Worm (Caenorhabditis elegans) whole organism, young adult: ENCODE measurements around the gene hel-1.

Source experiments
- B0019.2 ChIP-seq: fragments of 200-800 bp; sonication (Bioruptor generic); conservative IDR thresholded peaks from 2 replicates; pipeline ENCODE4 v1.3.6; 2022; ENCODE audit warnings: missing genetic modification reagents, missing genetic modification characterization, missing compliant biosample characterization
- B0035.1 ChIP-seq: sonication (generic microtip); optimal IDR thresholded peaks from 2 replicates; lab custom pipeline; 2016; ENCODE audit warnings: missing genetic modification characterization, mild to moderate bottlenecking, missing compliant biosample characterization, missing genotype, missing genetic modification reagents
- D2030.7 ChIP-seq: fragments of 200-800 bp; sonication (Bioruptor generic); IDR thresholded peaks from 2 replicates; pipeline ENCODE4 v1.3.6; 2022; ENCODE audit warnings: missing genetic modification reagents, missing genetic modification characterization, missing compliant biosample characterization
- F33H1.4 ChIP-seq: fragments of 200-800 bp; sonication (Bioruptor generic); IDR thresholded peaks from 2 replicates; pipeline ENCODE4 v1.3.6; 2022; ENCODE audit warnings: missing genetic modification reagents, missing genetic modification characterization, missing compliant biosample characterization
- F52B5.7 ChIP-seq: sonication (generic microtip); optimal IDR thresholded peaks from 2 replicates; lab custom pipeline; 2016; ENCODE audit warnings: mild to moderate bottlenecking, missing genetic modification characterization, missing compliant biosample characterization
- F57C9.4 ChIP-seq: sonication (generic microtip); optimal IDR thresholded peaks from 2 replicates; lab custom pipeline; 2017; ENCODE audit warnings: mild to moderate bottlenecking, missing genetic modification characterization, missing compliant biosample characterization
- Y53G8AR.9 ChIP-seq: fragments of 200-800 bp; sonication (Bioruptor generic); conservative IDR thresholded peaks from 2 replicates; pipeline ENCODE4 v1.3.6; 2022; ENCODE audit warnings: missing genetic modification reagents, missing genetic modification characterization, missing compliant biosample characterization
- Y79H2A.3 ChIP-seq: fragments of 200-800 bp; sonication (Bioruptor generic); conservative IDR thresholded peaks from 2 replicates; pipeline ENCODE4 v1.3.6; 2022; ENCODE audit warnings: missing genetic modification reagents, missing genetic modification characterization, missing compliant biosample characterization
- akir-1 ChIP-seq: fragments of 200-800 bp; sonication (Bioruptor generic); optimal IDR thresholded peaks from 2 replicates; lab custom pipeline; 2018; ENCODE audit warnings: mild to moderate bottlenecking, missing genetic modification characterization, moderate library complexity, missing compliant biosample characterization
- ama-1 ChIP-seq, 3 experiments: fragments of 150-350 bp in 1 of 3; sonication (generic microtip) in 2 of 3; optimal IDR thresholded peaks; 2 replicates each; lab custom pipeline; 2014 to 2018; ENCODE audit warnings: missing biosample characterization in 2 of 3, missing genetic modification characterization in 2 of 3, missing genetic modification reagents in 2 of 3
- atf-7 ChIP-seq: sonication (generic microtip); optimal IDR thresholded peaks from 2 replicates; lab custom pipeline; 2017; ENCODE audit warnings: mild to moderate bottlenecking, missing genetic modification characterization, missing compliant biosample characterization
- bed-2 ChIP-seq: fragments of 200-800 bp; sonication (Bioruptor generic); IDR thresholded peaks from 2 replicates; pipeline ENCODE4 v1.3.6; 2022; ENCODE audit warnings: missing genetic modification reagents, missing genetic modification characterization, missing compliant biosample characterization
- cebp-1 ChIP-seq, 2 experiments: fragments of 200-800 bp in 1 of 2; sonication (Bioruptor generic) in 1 of 2; sonication (generic microtip) in 1 of 2; IDR thresholded peaks in 1 of 2; optimal IDR thresholded peaks in 1 of 2; 2 replicates each; pipeline versions ENCODE4 v1.3.6 to Lab custom; 2017 to 2022; ENCODE audit warnings: missing compliant biosample characterization in 2 of 2, missing genetic modification characterization in 2 of 2, mild to moderate bottlenecking in 1 of 2, missing genetic modification reagents in 1 of 2, moderate library complexity in 1 of 2
- cebp-2 ChIP-seq: fragments of 200-800 bp; sonication (Bioruptor generic); IDR thresholded peaks from 2 replicates; pipeline ENCODE4 v1.3.6; 2022; ENCODE audit warnings: missing genetic modification characterization, missing compliant biosample characterization
- ceh-27 ChIP-seq: fragments of 200-800 bp; sonication (Bioruptor generic); optimal IDR thresholded peaks from 2 replicates; lab custom pipeline; 2018; ENCODE audit warnings: mild to moderate bottlenecking, missing genetic modification characterization, moderate library complexity, missing compliant biosample characterization
- egrh-3 ChIP-seq: fragments of 200-800 bp; sonication (Bioruptor generic); IDR thresholded peaks from 2 replicates; pipeline ENCODE4 v1.3.6; 2022; ENCODE audit warnings: missing genetic modification reagents, missing genetic modification characterization, missing compliant biosample characterization
- hrde-1 ChIP-seq: sonication (generic microtip); optimal IDR thresholded peaks from 2 replicates; lab custom pipeline; 2016; ENCODE audit warnings: missing genetic modification characterization, mild to moderate bottlenecking, missing compliant biosample characterization, moderate library complexity, missing genotype, missing genetic modification reagents, borderline replicate concordance
- lag-1 ChIP-seq: fragments of 200-800 bp; sonication (Bioruptor generic); IDR thresholded peaks from 2 replicates; pipeline ENCODE4 v1.3.6; 2022; ENCODE audit warnings: missing genetic modification reagents, missing genetic modification characterization, missing compliant biosample characterization
- let-526 ChIP-seq: fragments of 200-800 bp; sonication (Bioruptor generic); IDR thresholded peaks from 2 replicates; pipeline ENCODE4 v1.3.6; 2022; ENCODE audit warnings: missing genetic modification reagents, missing genetic modification characterization, missing compliant biosample characterization
- lin-35 ChIP-seq, 3 experiments: fragments of 150-350 bp in 2 of 3; sonication (generic microtip) in 1 of 3; optimal IDR thresholded peaks; 2 replicates each; lab custom pipeline; 2014 to 2018; ENCODE audit warnings: missing biosample characterization in 3 of 3, missing genetic modification characterization in 3 of 3, missing genetic modification reagents in 3 of 3
- lir-1 ChIP-seq: fragments of 200-800 bp; sonication (Bioruptor generic); conservative IDR thresholded peaks from 2 replicates; pipeline ENCODE4 v1.3.6; 2022; ENCODE audit warnings: missing genetic modification reagents, missing genetic modification characterization, missing compliant biosample characterization
- lsy-27 ChIP-seq: sonication (generic microtip); optimal IDR thresholded peaks from 2 replicates; lab custom pipeline; 2017; ENCODE audit warnings: missing genetic modification characterization, mild to moderate bottlenecking, missing compliant biosample characterization, antibody characterized with exemption, missing genotype, borderline replicate concordance; ENCODE audit not compliant: insufficient read depth
- madf-8 ChIP-seq: fragments of 200-800 bp; sonication (Bioruptor generic); conservative IDR thresholded peaks from 2 replicates; pipeline ENCODE4 v1.3.6; 2022; ENCODE audit warnings: missing genetic modification reagents, missing genetic modification characterization, missing compliant biosample characterization
- mxl-1 ChIP-seq: sonication (generic microtip); optimal IDR thresholded peaks from 2 replicates; lab custom pipeline; 2016; ENCODE audit warnings: missing genetic modification characterization, missing compliant biosample characterization
- nfya-1 ChIP-seq: sonication (generic microtip); optimal IDR thresholded peaks from 2 replicates; lab custom pipeline; 2017; ENCODE audit warnings: antibody characterized with exemption, missing compliant biosample characterization, missing genetic modification characterization, borderline replicate concordance; ENCODE audit not compliant: insufficient read depth
- nfyb-1 ChIP-seq: fragments of 200-800 bp; sonication (Bioruptor generic); IDR thresholded peaks from 2 replicates; pipeline ENCODE4 v1.3.6; 2022; ENCODE audit warnings: missing genetic modification reagents, missing genetic modification characterization, missing compliant biosample characterization
- nhr-27 ChIP-seq: fragments of 200-800 bp; sonication (Bioruptor generic); optimal IDR thresholded peaks from 2 replicates; lab custom pipeline; 2018; ENCODE audit warnings: mild to moderate bottlenecking, missing genetic modification characterization, moderate library complexity, missing compliant biosample characterization
- pbrm-1 ChIP-seq: fragments of 200-800 bp; sonication (Bioruptor generic); IDR thresholded peaks from 2 replicates; pipeline ENCODE4 v1.3.6; 2022; ENCODE audit warnings: missing genetic modification reagents, missing genetic modification characterization, missing compliant biosample characterization
- rec-8 ChIP-seq, 2 experiments: sonication (generic microtip); optimal IDR thresholded peaks; 2 replicates each; lab custom pipeline; 2016; ENCODE audit warnings: mild to moderate bottlenecking in 2 of 2, missing genetic modification characterization in 2 of 2, missing genetic modification reagents in 2 of 2, missing genotype in 2 of 2, missing biosample characterization in 1 of 2, missing compliant biosample characterization in 1 of 2, moderate library complexity in 1 of 2
- sea-2 ChIP-seq: fragments of 200-800 bp; sonication (Bioruptor generic); IDR thresholded peaks from 2 replicates; pipeline ENCODE4 v1.3.6; 2022; ENCODE audit warnings: missing genetic modification characterization, missing compliant biosample characterization
- snpc-1.1 ChIP-seq: sonication (generic microtip); optimal IDR thresholded peaks from 2 replicates; lab custom pipeline; 2017; ENCODE audit warnings: missing genetic modification characterization, mild to moderate bottlenecking, missing compliant biosample characterization, antibody characterized with exemption, moderate library complexity, missing genotype, missing genetic modification reagents; ENCODE audit not compliant: insufficient read depth
- snpc-3.4 ChIP-seq: sonication (generic microtip); optimal IDR thresholded peaks from 2 replicates; lab custom pipeline; 2017; ENCODE audit warnings: missing genetic modification characterization, mild to moderate bottlenecking, missing compliant biosample characterization, antibody characterized with exemption, moderate library complexity, missing genotype, missing genetic modification reagents
- tlf-1 ChIP-seq: fragments of 200-800 bp; sonication (Bioruptor generic); optimal IDR thresholded peaks from 2 replicates; lab custom pipeline; 2018; ENCODE audit warnings: mild to moderate bottlenecking, missing genetic modification characterization, missing compliant biosample characterization
- ztf-18 ChIP-seq: sonication (generic microtip); optimal IDR thresholded peaks from 2 replicates; lab custom pipeline; 2016; ENCODE audit warnings: missing genotype, mild to moderate bottlenecking, missing genetic modification characterization, missing compliant biosample characterization
- ztf-28 ChIP-seq: fragments of 200-800 bp; sonication (Bioruptor generic); IDR thresholded peaks from 2 replicates; pipeline ENCODE4 v1.3.6; 2022; ENCODE audit warnings: missing genetic modification reagents, missing genetic modification characterization, missing compliant biosample characterization

hel-1 gene

ce11 chrII:8346384-8346783 lies 17.7 kb upstream of the hel-1 start, which contains the start of gene eff-1:
Gene eff-1 (plus strand): TSS chrII:8346684.
- TF ChIP-seq hrde-1 (no peak), rec-8 (tag; optimal IDR thresholded peaks at IDR 0.05; lab: Kevin White, UChicago) (no peak), ztf-28 (GFP tag; lab: Robert Waterston, UW) (no peak), akir-1 (no peak), F33H1.4 (GFP tag; lab: Robert Waterston, UW) (no peak), mxl-1 (tag; lab: Kevin White, UChicago) (no peak), let-526 (GFP tag; lab: Robert Waterston, UW) (no peak), lir-1 (GFP tag; lab: Robert Waterston, UW) (no peak), snpc-1.1 (no peak), sea-2 (GFP tag; lab: Robert Waterston, UW) (no peak), ama-1 (optimal IDR thresholded peaks at IDR 0.05; lab: Kevin White, UChicago) (no peak), ama-1 (GFP tag; optimal IDR thresholded peaks at IDR 0.05; lab: Kevin White, UChicago) (no peak), egrh-3 (no peak), snpc-3.4 (tag; lab: Kevin White, UChicago) (no peak), D2030.7 (GFP tag; lab: Robert Waterston, UW) (no peak), tlf-1 (GFP tag; lab: Kevin White, UChicago) (no peak), lsy-27 (tag; lab: Kevin White, UChicago) (no peak), nhr-27 (tag; lab: Kevin White, UChicago) (no peak), bed-2 (GFP tag; lab: Robert Waterston, UW) (no peak), B0035.1 (no peak)
- TF ChIP-seq, all 124 proteins: peak for 0

ce11 chrII:8345613-8346012 lies 16.9 kb upstream of the hel-1 start:
- TF ChIP-seq lin-35 (GFP tag; optimal IDR thresholded peaks at IDR 0.05; lab: Kevin White, UChicago) (no peak), cebp-2 (GFP tag; lab: Robert Waterston, UW) (no peak), sea-2 (GFP tag; lab: Robert Waterston, UW) (no peak), madf-8 (GFP tag; lab: Robert Waterston, UW) (no peak), ztf-28 (GFP tag; lab: Robert Waterston, UW) (no peak), egrh-3 (no peak), cebp-1 (GFP tag; IDR thresholded peaks at IDR 0.05; lab: Robert Waterston, UW) (no peak), cebp-1 (tag; optimal IDR thresholded peaks at IDR 0.05; lab: Kevin White, UChicago) (no peak), lag-1 (GFP tag; lab: Robert Waterston, UW) (no peak), ztf-18 (tag; lab: Kevin White, UChicago) (no peak), Y79H2A.3 (no peak), mxl-1 (tag; lab: Kevin White, UChicago) (no peak), nfya-1 (no peak), pbrm-1 (GFP tag; lab: Robert Waterston, UW) (no peak), nfyb-1 (GFP tag; lab: Robert Waterston, UW) (no peak), ceh-27 (no peak)
- TF ChIP-seq, all 124 proteins: peak for 0

- no peak for TF ChIP-seq atf-7
- no peak for TF ChIP-seq Y53G8AR.9 (GFP tag; lab: Robert Waterston, UW)
- TF ChIP-seq ama-1 (optimal IDR thresholded peaks at IDR 0.05; lab: Kevin White, UChicago) = no peak
- TF ChIP-seq ama-1 (GFP tag; optimal IDR thresholded peaks at IDR 0.05; lab: Kevin White, UChicago) = no peak
- no peak for TF ChIP-seq F57C9.4 (tag; lab: Kevin White, UChicago)
- TF ChIP-seq B0019.2 (GFP tag; lab: Robert Waterston, UW) = no peak
- TF ChIP-seq F52B5.7 (tag; lab: Kevin White, UChicago) = no peak
Observed at ce11 chrII:8344803-8345202, 16.1 kb upstream of the hel-1 start.
